Worm (Caenorhabditis elegans) whole organism, late embryonic: ENCODE measurements around the gene M03C11.9.

Experiments used
- K02D7.2 ChIP-seq: sonication (generic microtip); optimal IDR thresholded peaks from 2 replicates; lab custom pipeline; 2017; ENCODE audit warnings: mild to moderate bottlenecking, missing genetic modification characterization, missing compliant biosample characterization
- K09A11.1 ChIP-seq: sonication (generic microtip); optimal IDR thresholded peaks from 2 replicates; lab custom pipeline; 2017; ENCODE audit warnings: antibody characterized with exemption, mild to moderate bottlenecking, missing genetic modification characterization, missing compliant biosample characterization; ENCODE audit not compliant: insufficient read depth
- Y22D7AL.16 ChIP-seq: sonication (generic microtip); optimal IDR thresholded peaks from 2 replicates; lab custom pipeline; 2016; ENCODE audit warnings: missing genetic modification characterization, missing compliant biosample characterization
- ama-1 ChIP-seq: fragments of 150-350 bp; optimal IDR thresholded peaks from 2 replicates; lab custom pipeline; 2014
- ceh-14 ChIP-seq: sonication (generic microtip); optimal IDR thresholded peaks from 2 replicates; lab custom pipeline; 2016; ENCODE audit warnings: missing genotype, missing genetic modification characterization, missing compliant biosample characterization
- ceh-2 ChIP-seq: sonication (generic microtip); optimal IDR thresholded peaks from 2 replicates; lab custom pipeline; 2016; ENCODE audit warnings: missing genotype, missing genetic modification characterization, missing compliant biosample characterization
- ceh-31 ChIP-seq: sonication (generic microtip); optimal IDR thresholded peaks from 2 replicates; lab custom pipeline; 2016; ENCODE audit warnings: missing genetic modification characterization, missing compliant biosample characterization
- ceh-34 ChIP-seq: sonication (generic microtip); optimal IDR thresholded peaks from 2 replicates; lab custom pipeline; 2016; ENCODE audit warnings: mild to moderate bottlenecking, missing genetic modification characterization, missing compliant biosample characterization
- ceh-48 ChIP-seq: sonication (generic microtip); optimal IDR thresholded peaks from 2 replicates; lab custom pipeline; 2016; ENCODE audit warnings: missing genetic modification characterization, inconsistent platforms, missing compliant biosample characterization
- ceh-9 ChIP-seq: sonication (generic microtip); optimal IDR thresholded peaks from 2 replicates; lab custom pipeline; 2016; ENCODE audit warnings: mild to moderate bottlenecking, missing genetic modification characterization, inconsistent platforms, missing compliant biosample characterization
- elt-2 ChIP-seq: sonication (generic microtip); optimal IDR thresholded peaks from 2 replicates; lab custom pipeline; 2016; ENCODE audit warnings: missing genetic modification reagents, missing genetic modification characterization, missing compliant biosample characterization
- eyg-1 ChIP-seq: sonication (generic microtip); optimal IDR thresholded peaks from 2 replicates; lab custom pipeline; 2016; ENCODE audit warnings: missing genotype, missing genetic modification characterization, missing compliant biosample characterization
- fax-1 ChIP-seq: sonication (generic microtip); optimal IDR thresholded peaks from 2 replicates; lab custom pipeline; 2016; ENCODE audit warnings: missing genotype, missing genetic modification characterization, missing compliant biosample characterization
- fkh-10 ChIP-seq: fragments of 150-350 bp; optimal IDR thresholded peaks from 2 replicates; lab custom pipeline; 2014; ENCODE audit warnings: missing biosample characterization, missing genetic modification reagents, missing genetic modification characterization
- gmeb-2 ChIP-seq: sonication (generic microtip); optimal IDR thresholded peaks from 2 replicates; lab custom pipeline; 2016; ENCODE audit warnings: missing genetic modification characterization, inconsistent platforms, missing compliant biosample characterization
- hlh-30 ChIP-seq: sonication (generic microtip); optimal IDR thresholded peaks from 2 replicates; lab custom pipeline; 2017; ENCODE audit warnings: antibody characterized with exemption, missing genetic modification characterization, missing compliant biosample characterization; ENCODE audit not compliant: insufficient read depth
- hlh-6 ChIP-seq: sonication (generic microtip); optimal IDR thresholded peaks from 2 replicates; lab custom pipeline; 2016; ENCODE audit warnings: missing genotype, missing genetic modification characterization, missing compliant biosample characterization
- lim-6 ChIP-seq: sonication (generic microtip); optimal IDR thresholded peaks from 2 replicates; lab custom pipeline; 2016; ENCODE audit warnings: missing genetic modification characterization, missing compliant biosample characterization
- madf-2 ChIP-seq: sonication (generic microtip); optimal IDR thresholded peaks from 2 replicates; lab custom pipeline; 2017; ENCODE audit warnings: missing genetic modification characterization, missing compliant biosample characterization
- mec-3 ChIP-seq: sonication (generic microtip); optimal IDR thresholded peaks from 2 replicates; lab custom pipeline; 2016; ENCODE audit warnings: borderline replicate concordance, missing genetic modification characterization, missing compliant biosample characterization
- nhr-11 ChIP-seq: fragments of 150-350 bp; optimal IDR thresholded peaks from 2 replicates; lab custom pipeline; 2014; ENCODE audit warnings: missing biosample characterization, missing genetic modification characterization
- pag-3 ChIP-seq: sonication (generic microtip); optimal IDR thresholded peaks from 2 replicates; lab custom pipeline; 2016; ENCODE audit warnings: missing compliant biosample characterization, missing genetic modification characterization, borderline replicate concordance
- pqm-1 ChIP-seq: sonication (generic microtip); optimal IDR thresholded peaks from 2 replicates; lab custom pipeline; 2016; ENCODE audit warnings: missing genetic modification characterization, missing compliant biosample characterization
- ref-2 ChIP-seq: sonication (generic microtip); optimal IDR thresholded peaks from 2 replicates; lab custom pipeline; 2016; ENCODE audit warnings: missing genetic modification characterization, missing compliant biosample characterization
- sox-2 ChIP-seq: fragments of 200-800 bp; sonication (Bioruptor generic); IDR thresholded peaks from 2 replicates; pipeline ENCODE4 v1.3.6; 2022; ENCODE audit warnings: missing genetic modification reagents, missing genetic modification characterization, missing compliant biosample characterization
- syd-9 ChIP-seq: sonication (generic microtip); optimal IDR thresholded peaks from 2 replicates; lab custom pipeline; 2016; ENCODE audit warnings: mild to moderate bottlenecking, missing genetic modification characterization, moderate library complexity, missing compliant biosample characterization
- tbx-2 ChIP-seq: sonication (generic microtip); optimal IDR thresholded peaks from 2 replicates; lab custom pipeline; 2016; ENCODE audit warnings: missing genetic modification characterization, missing compliant biosample characterization
- ttx-3 ChIP-seq: sonication (generic microtip); optimal IDR thresholded peaks from 2 replicates; lab custom pipeline; 2016; ENCODE audit warnings: missing genetic modification reagents, missing genetic modification characterization, missing compliant biosample characterization
- unc-3 ChIP-seq, 2 experiments: fragments of 200-800 bp in 1 of 2; sonication (Bioruptor generic) in 1 of 2; sonication (generic microtip) in 1 of 2; conservative IDR thresholded peaks in 1 of 2; optimal IDR thresholded peaks in 1 of 2; 2 replicates each; pipeline versions ENCODE4 v1.3.6 to Lab custom; 2016 to 2022; ENCODE audit warnings: missing compliant biosample characterization in 2 of 2, missing genetic modification characterization in 2 of 2, missing genetic modification reagents in 1 of 2
- unc-42 ChIP-seq: sonication (generic microtip); optimal IDR thresholded peaks from 2 replicates; lab custom pipeline; 2016; ENCODE audit warnings: missing genotype, missing genetic modification characterization, missing compliant biosample characterization
- unc-86 ChIP-seq: sonication (generic microtip); optimal IDR thresholded peaks from 2 replicates; lab custom pipeline; 2016; ENCODE audit warnings: missing genetic modification characterization, missing compliant biosample characterization
- ztf-16 ChIP-seq: sonication (generic microtip); optimal IDR thresholded peaks from 2 replicates; lab custom pipeline; 2017; ENCODE audit warnings: missing genetic modification characterization, missing compliant biosample characterization

The M03C11.9 gene

DNA sequence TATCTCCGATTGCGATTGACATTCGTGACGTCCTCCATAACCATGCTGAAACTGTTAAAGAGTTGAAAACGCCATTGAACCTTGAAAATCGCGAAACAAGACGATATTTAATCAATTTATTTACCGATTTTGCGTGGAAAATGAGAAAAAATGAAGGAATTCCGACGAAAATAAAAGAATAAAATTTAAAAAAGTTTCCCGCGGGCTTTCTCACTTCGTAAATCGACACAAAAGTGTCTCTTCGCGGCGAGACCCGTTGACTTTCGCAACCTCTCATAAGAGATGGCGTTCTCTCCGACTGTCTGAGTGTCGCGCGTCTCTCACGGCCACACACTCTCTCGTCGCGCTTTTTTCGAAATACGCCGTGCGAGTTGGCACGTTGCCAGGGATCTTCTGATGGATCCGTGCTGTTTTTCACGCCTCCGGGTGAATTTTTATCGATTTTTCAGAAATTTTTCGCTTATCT is 15.7 kb upstream of the M03C11.9 start, which contains the start of gene hat-1 (continued):
- TF ChIP-seq fax-1 (tag; lab: Kevin White, UChicago) (no peak), ceh-34 (tag; lab: Kevin White, UChicago) (peak; percentile 45), hlh-6 (tag; lab: Kevin White, UChicago) (no peak), sox-2 (no peak), unc-42 (tag; lab: Kevin White, UChicago) (peak; percentile 66), hlh-30 (tag; lab: Kevin White, UChicago) (peak; percentile 4)
- TF ChIP-seq, all 69 proteins: peak for 14

DNA sequence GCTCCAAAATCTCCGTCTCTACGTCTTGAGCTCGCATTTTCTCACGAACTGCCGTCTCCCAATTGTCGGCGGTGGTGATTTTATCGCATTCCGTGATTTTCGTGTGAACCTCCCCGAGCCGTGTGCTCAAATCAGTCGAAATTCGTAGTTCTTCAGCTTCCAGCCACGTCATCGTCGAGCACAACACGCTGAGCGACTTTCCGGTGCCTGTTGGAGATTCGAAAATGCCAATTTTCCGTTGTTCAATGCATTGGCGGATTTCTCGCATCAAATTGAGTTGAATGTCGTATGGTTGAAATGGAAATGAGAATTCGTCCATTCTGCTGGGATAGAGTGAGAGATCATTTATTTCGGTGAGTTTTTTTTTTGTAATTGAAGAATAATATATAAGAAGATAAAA is 13.4 kb upstream of the M03C11.9 start, which contains the start of the genes M03C11.3 and chl-1:
Gene M03C11.3 (plus strand): TSS at position 153 of the 400 bp plus-strand sequence.
Gene chl-1 (minus strand): TSS at position 323 of the 400 bp plus-strand sequence.
- TF ChIP-seq mec-3 (tag; lab: Kevin White, UChicago): no peak
- no peak for TF ChIP-seq tbx-2 (tag; lab: Kevin White, UChicago)
- no peak for TF ChIP-seq ref-2 (tag; lab: Kevin White, UChicago)
- no peak for TF ChIP-seq K02D7.2
- TF ChIP-seq elt-2 (tag; lab: Kevin White, UChicago): no peak
- no peak for TF ChIP-seq eyg-1 (tag; lab: Kevin White, UChicago)
- no peak for TF ChIP-seq unc-3 (GFP tag; conservative IDR thresholded peaks at IDR 0.05; lab: Robert Waterston, UW)
- TF ChIP-seq unc-3 (tag; optimal IDR thresholded peaks at IDR 0.05; lab: Kevin White, UChicago): no peak
- no peak for TF ChIP-seq lim-6 (tag; lab: Kevin White, UChicago)
- TF ChIP-seq nhr-11 (tag; lab: Kevin White, UChicago): no peak
- TF ChIP-seq ceh-34 (tag; lab: Kevin White, UChicago): no peak
- TF ChIP-seq unc-42 (tag; lab: Kevin White, UChicago): no peak
- TF ChIP-seq pqm-1 (tag; lab: Kevin White, UChicago): no peak
- no peak for TF ChIP-seq madf-2
- TF ChIP-seq ztf-16: no peak
- no peak for TF ChIP-seq K09A11.1 (tag; lab: Kevin White, UChicago)

DNA sequence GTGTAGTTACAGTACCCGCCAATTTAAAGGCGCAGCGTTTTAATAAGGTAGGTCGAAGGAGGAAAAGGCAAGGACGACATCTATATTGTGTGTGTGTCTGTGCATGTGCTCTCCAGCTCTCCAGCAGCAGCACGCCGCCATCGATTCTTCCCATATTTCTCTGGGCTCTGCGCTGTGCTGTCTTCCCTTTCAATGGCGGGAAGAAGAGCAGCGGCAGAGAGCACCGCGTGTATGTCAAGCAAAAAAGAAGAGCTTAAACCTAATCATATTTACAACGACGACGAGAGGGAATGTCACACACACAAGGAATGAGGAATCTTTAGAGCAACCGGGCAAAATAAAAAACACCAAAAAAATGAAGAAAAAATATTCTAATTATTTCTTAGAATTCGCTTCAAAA is 7.4 kb upstream of the M03C11.9 start:
- TF ChIP-seq ceh-14 (tag; lab: Kevin White, UChicago): no peak
- peak; percentile 92 for TF ChIP-seq unc-42 (tag; lab: Kevin White, UChicago)
- TF ChIP-seq ceh-48 (tag; lab: Kevin White, UChicago): peak; percentile 72

ce11 chrIII:10396891-10397502 is 5.5 kb upstream of the M03C11.9 start:
- TF ChIP-seq ceh-2 (tag; lab: Kevin White, UChicago) (no peak), fkh-10 (no peak), unc-42 (tag; lab: Kevin White, UChicago) (peak; percentile 35), ceh-31 (tag; lab: Kevin White, UChicago) (no peak), madf-2 (no peak), elt-2 (tag; lab: Kevin White, UChicago) (no peak), pag-3 (tag; lab: Kevin White, UChicago) (no peak), ceh-14 (tag; lab: Kevin White, UChicago) (peak; percentile 59), ttx-3 (tag; lab: Kevin White, UChicago) (peak; percentile 9), Y22D7AL.16 (tag; lab: Kevin White, UChicago) (no peak), K09A11.1 (tag; lab: Kevin White, UChicago) (no peak), unc-86 (no peak), ceh-34 (tag; lab: Kevin White, UChicago) (no peak), syd-9 (tag; lab: Kevin White, UChicago) (no peak), tbx-2 (tag; lab: Kevin White, UChicago) (peak; percentile 31), ama-1 (no peak), fax-1 (tag; lab: Kevin White, UChicago) (no peak), ref-2 (tag; lab: Kevin White, UChicago) (no peak), ceh-9 (tag; lab: Kevin White, UChicago) (no peak), gmeb-2 (no peak)
- TF ChIP-seq, all 69 proteins: peak for 4
